Worm (Caenorhabditis elegans) whole organism, midembryonic: ENCODE data around the gene F19D8.2.

Experiments
- cog-1 ChIP-seq: sonication (generic microtip); optimal IDR thresholded peaks from 2 replicates; lab custom pipeline; 2016; ENCODE audit warnings: missing genetic modification characterization, missing compliant biosample characterization
- med-1 ChIP-seq: sonication (generic microtip); optimal IDR thresholded peaks from 2 replicates; lab custom pipeline; 2017; ENCODE audit warnings: missing genetic modification characterization, mild to moderate bottlenecking, missing compliant biosample characterization, antibody characterized with exemption, missing genetic modification reagents; ENCODE audit not compliant: insufficient read depth

DNA sequence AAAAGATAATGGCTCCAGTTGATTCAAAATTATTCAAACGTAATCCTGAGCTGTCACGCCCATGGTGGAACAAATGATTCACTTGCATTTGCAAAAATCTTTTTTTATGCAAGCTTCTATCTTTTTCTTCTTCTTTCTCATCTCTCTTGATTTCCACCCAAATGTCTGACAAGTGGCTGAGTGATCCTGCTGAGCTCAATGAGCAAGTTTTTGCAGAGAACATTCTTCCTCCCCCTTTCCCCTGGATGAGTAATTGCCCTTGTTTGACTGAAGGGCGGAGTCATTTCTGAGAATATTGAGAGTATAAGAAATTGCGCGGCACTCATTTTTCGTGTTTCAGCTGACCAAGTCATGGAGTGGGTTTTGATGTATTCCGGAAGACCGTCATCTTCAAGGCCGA lies 7.0 kb downstream of the F19D8.2 start, which contains the start of gene M03B6.1:
- no peak for TF ChIP-seq med-1 (GFP tag; lab: Kevin White, UChicago)
- no peak for TF ChIP-seq cog-1 (tag; lab: Kevin White, UChicago)
